Worm (Caenorhabditis elegans) whole organism, mixed stage, embryonic: Measurements from ENCODE around the gene C34F11.2.

Experiments used
- M03D4.4 ChIP-seq: sonication (generic microtip); optimal IDR thresholded peaks from 2 replicates; lab custom pipeline; 2017; ENCODE audit warnings: mild to moderate bottlenecking, missing genetic modification characterization, missing compliant biosample characterization
- bed-3 ChIP-seq: fragments of 200-800 bp; sonication (Bioruptor generic); optimal IDR thresholded peaks from 3 replicates; lab custom pipeline; 2018; ENCODE audit warnings: mild to moderate bottlenecking, missing genetic modification characterization, moderate library complexity, missing compliant biosample characterization
- blmp-1 ChIP-seq: fragments of 150-350 bp; optimal IDR thresholded peaks from 2 replicates; lab custom pipeline; 2014; ENCODE audit warnings: missing biosample characterization, missing genetic modification characterization
- ceh-39 ChIP-seq: fragments of 150-350 bp; optimal IDR thresholded peaks from 2 replicates; lab custom pipeline; 2014; ENCODE audit warnings: missing biosample characterization, missing genetic modification characterization
- ceh-83 ChIP-seq: fragments of 200-800 bp; sonication (Bioruptor generic); optimal IDR thresholded peaks from 2 replicates; lab custom pipeline; 2018; ENCODE audit warnings: mild to moderate bottlenecking, missing genetic modification characterization, missing compliant biosample characterization
- cnd-1 ChIP-seq: fragments of 200-800 bp; sonication (Bioruptor generic); optimal IDR thresholded peaks from 2 replicates; lab custom pipeline; 2018; ENCODE audit warnings: mild to moderate bottlenecking, missing genetic modification characterization, missing compliant biosample characterization
- drap-1 ChIP-seq: fragments of 200-800 bp; sonication (Bioruptor generic); optimal IDR thresholded peaks from 3 replicates; lab custom pipeline; 2018; ENCODE audit warnings: mild to moderate bottlenecking, missing genetic modification characterization, missing compliant biosample characterization
- elt-1 ChIP-seq: sonication (generic microtip); optimal IDR thresholded peaks from 2 replicates; lab custom pipeline; 2017; ENCODE audit warnings: missing genetic modification characterization, mild to moderate bottlenecking, missing compliant biosample characterization, antibody characterized with exemption, moderate library complexity, borderline replicate concordance; ENCODE audit not compliant: insufficient read depth
- elt-3 ChIP-seq: fragments of 150-350 bp; optimal IDR thresholded peaks from 2 replicates; lab custom pipeline; 2014; ENCODE audit warnings: missing biosample characterization, missing genetic modification characterization
- flh-1 ChIP-seq: fragments of 200-800 bp; sonication (Bioruptor generic); optimal IDR thresholded peaks from 2 replicates; lab custom pipeline; 2018; ENCODE audit warnings: mild to moderate bottlenecking, missing genetic modification characterization, moderate library complexity, missing compliant biosample characterization
- ham-2 ChIP-seq: fragments of 200-800 bp; sonication (Bioruptor generic); optimal IDR thresholded peaks from 2 replicates; lab custom pipeline; 2018; ENCODE audit warnings: mild to moderate bottlenecking, missing genetic modification characterization, missing compliant biosample characterization
- hlh-1 ChIP-seq: fragments of 150-350 bp; optimal IDR thresholded peaks from 2 replicates; lab custom pipeline; 2014; ENCODE audit warnings: missing biosample characterization, missing genetic modification reagents, missing genetic modification characterization
- lin-13 ChIP-seq: fragments of 150-350 bp; optimal IDR thresholded peaks from 2 replicates; lab custom pipeline; 2014; ENCODE audit warnings: missing biosample characterization, missing genetic modification characterization
- lin-32 ChIP-seq: fragments of 200-800 bp; sonication (Bioruptor generic); optimal IDR thresholded peaks from 2 replicates; lab custom pipeline; 2018; ENCODE audit warnings: mild to moderate bottlenecking, missing genetic modification characterization, missing compliant biosample characterization
- lsy-2 ChIP-seq: fragments of 150-350 bp; optimal IDR thresholded peaks from 2 replicates; lab custom pipeline; 2014; ENCODE audit warnings: missing biosample characterization, missing genetic modification characterization
- mab-5 ChIP-seq: fragments of 150-350 bp; optimal IDR thresholded peaks from 2 replicates; lab custom pipeline; 2014; ENCODE audit warnings: missing biosample characterization, missing genetic modification characterization
- mep-1 ChIP-seq: fragments of 150-350 bp; optimal IDR thresholded peaks from 2 replicates; lab custom pipeline; 2017; ENCODE audit warnings: missing biosample characterization, missing genetic modification reagents, missing genetic modification characterization, inconsistent platforms
- mls-2 ChIP-seq: sonication (generic microtip); optimal IDR thresholded peaks from 2 replicates; lab custom pipeline; 2016; ENCODE audit warnings: mild to moderate bottlenecking, missing genetic modification characterization, moderate library complexity, missing compliant biosample characterization
- nhr-2 ChIP-seq: fragments of 150-350 bp; optimal IDR thresholded peaks from 2 replicates; lab custom pipeline; 2014; ENCODE audit warnings: missing biosample characterization, missing genetic modification characterization
- nhr-237 ChIP-seq: fragments of 150-350 bp; optimal IDR thresholded peaks from 2 replicates; lab custom pipeline; 2014; ENCODE audit warnings: missing biosample characterization, missing genetic modification characterization
- nhr-28 ChIP-seq: fragments of 150-350 bp; optimal IDR thresholded peaks from 2 replicates; lab custom pipeline; 2014; ENCODE audit warnings: missing biosample characterization, missing genetic modification characterization
- nhr-76 ChIP-seq: sonication (generic microtip); optimal IDR thresholded peaks from 2 replicates; lab custom pipeline; 2017; ENCODE audit warnings: missing biosample characterization, missing genetic modification characterization
- sem-2 ChIP-seq: fragments of 200-800 bp; sonication (Bioruptor generic); optimal IDR thresholded peaks from 2 replicates; lab custom pipeline; 2018; ENCODE audit warnings: mild to moderate bottlenecking, missing genetic modification characterization, missing compliant biosample characterization
- sptf-1 ChIP-seq: sonication (generic microtip); optimal IDR thresholded peaks from 2 replicates; lab custom pipeline; 2017; ENCODE audit warnings: mild to moderate bottlenecking, missing genetic modification characterization, moderate library complexity, missing compliant biosample characterization
- tbx-8 ChIP-seq: fragments of 200-800 bp; sonication (Bioruptor generic); optimal IDR thresholded peaks from 2 replicates; lab custom pipeline; 2018; ENCODE audit warnings: mild to moderate bottlenecking, missing genetic modification characterization, moderate library complexity, missing compliant biosample characterization
- unc-120 ChIP-seq: sonication (generic microtip); optimal IDR thresholded peaks from 2 replicates; lab custom pipeline; 2017; ENCODE audit warnings: missing genetic modification characterization, missing compliant biosample characterization; ENCODE audit not compliant: poor library complexity, severe bottlenecking
- unc-39 ChIP-seq: fragments of 150-350 bp; optimal IDR thresholded peaks from 2 replicates; lab custom pipeline; 2014; ENCODE audit warnings: missing biosample characterization, missing genetic modification characterization
- unc-62 ChIP-seq: fragments of 150-350 bp; optimal IDR thresholded peaks from 2 replicates; lab custom pipeline; 2014; ENCODE audit warnings: missing biosample characterization, missing genetic modification reagents, missing genetic modification characterization
- zip-8 ChIP-seq: fragments of 150-350 bp; optimal IDR thresholded peaks from 2 replicates; lab custom pipeline; 2014; ENCODE audit warnings: missing biosample characterization, missing genetic modification characterization
- ztf-11 ChIP-seq: fragments of 150-350 bp; optimal IDR thresholded peaks from 2 replicates; lab custom pipeline; 2014; ENCODE audit warnings: missing biosample characterization, missing genetic modification characterization

The C34F11.2 gene

ce11 chrII:5172451-5172850 is 39.6 kb upstream of the C34F11.2 start, which contains the start of gene C27D6.1:
TSS of gene C27D6.1 (plus strand) at chrII:5172751.
- no peak for TF ChIP-seq ztf-11 (tag; lab: Kevin White, UChicago)
- no peak for TF ChIP-seq unc-62 (GFP tag; lab: Kevin White, UChicago)
- TF ChIP-seq mls-2, result no peak
- TF ChIP-seq elt-1 (tag; lab: Kevin White, UChicago), result no peak
- TF ChIP-seq ceh-83, result no peak
- no peak for TF ChIP-seq drap-1 (GFP tag; lab: Kevin White, UChicago)
- no peak for TF ChIP-seq nhr-28 (tag; lab: Kevin White, UChicago)
- TF ChIP-seq zip-8 (tag; lab: Kevin White, UChicago), result no peak
- TF ChIP-seq lin-13 (tag; lab: Kevin White, UChicago), result no peak
- TF ChIP-seq ham-2 (GFP tag; lab: Kevin White, UChicago), result no peak
- TF ChIP-seq flh-1 (GFP tag; lab: Kevin White, UChicago), result no peak
- TF ChIP-seq tbx-8 (GFP tag; lab: Kevin White, UChicago), result no peak
- no peak for TF ChIP-seq bed-3 (GFP tag; lab: Kevin White, UChicago)
- TF ChIP-seq nhr-237, result no peak
- TF ChIP-seq elt-3 (tag; lab: Kevin White, UChicago), result no peak
- no peak for TF ChIP-seq sem-2 (GFP tag; lab: Kevin White, UChicago)
- no peak for TF ChIP-seq nhr-2 (tag; lab: Kevin White, UChicago)

- TF ChIP-seq blmp-1 (tag; lab: Kevin White, UChicago) (no peak), sptf-1 (tag; lab: Kevin White, UChicago) (no peak), lsy-2 (tag; lab: Kevin White, UChicago) (no peak), nhr-2 (tag; lab: Kevin White, UChicago) (no peak), sem-2 (GFP tag; lab: Kevin White, UChicago) (no peak), ham-2 (GFP tag; lab: Kevin White, UChicago) (no peak)
- TF ChIP-seq, all 35 proteins: peak for 0
These were observed 37.7 kb upstream of the C34F11.2 start, which contains the start of gene C27D6.3 for ce11 chrII:5174370-5174769. TSS of gene C27D6.3 (minus strand) at chrII:5174470.

- no peak for TF ChIP-seq unc-62 (GFP tag; lab: Kevin White, UChicago)
- no peak for TF ChIP-seq lin-32
- TF ChIP-seq sptf-1 (tag; lab: Kevin White, UChicago), result no peak
- no peak for TF ChIP-seq blmp-1 (tag; lab: Kevin White, UChicago)
- TF ChIP-seq drap-1 (GFP tag; lab: Kevin White, UChicago), result no peak
- TF ChIP-seq mep-1 (tag; lab: Kevin White, UChicago), result no peak
- no peak for TF ChIP-seq unc-120
- no peak for TF ChIP-seq ceh-39 (tag; lab: Kevin White, UChicago)
- no peak for TF ChIP-seq mab-5 (tag; lab: Kevin White, UChicago)
These were observed 35.1 kb upstream of the C34F11.2 start for ce11 chrII:5176934-5177333.

- TF ChIP-seq tbx-8 (GFP tag; lab: Kevin White, UChicago), result no peak
- TF ChIP-seq blmp-1 (tag; lab: Kevin White, UChicago), result no peak
- no peak for TF ChIP-seq unc-39 (tag; lab: Kevin White, UChicago)
- no peak for TF ChIP-seq elt-1 (tag; lab: Kevin White, UChicago)
- TF ChIP-seq flh-1 (GFP tag; lab: Kevin White, UChicago), result no peak
- TF ChIP-seq ham-2 (GFP tag; lab: Kevin White, UChicago), result no peak
- no peak for TF ChIP-seq mls-2
- TF ChIP-seq M03D4.4 (tag; lab: Kevin White, UChicago), result no peak
- no peak for TF ChIP-seq lsy-2 (tag; lab: Kevin White, UChicago)
- no peak for TF ChIP-seq mep-1 (tag; lab: Kevin White, UChicago)
- no peak for TF ChIP-seq elt-3 (tag; lab: Kevin White, UChicago)
- TF ChIP-seq lin-32, result no peak
- TF ChIP-seq ceh-39 (tag; lab: Kevin White, UChicago), result no peak
- no peak for TF ChIP-seq drap-1 (GFP tag; lab: Kevin White, UChicago)
- TF ChIP-seq nhr-2 (tag; lab: Kevin White, UChicago), result no peak
- no peak for TF ChIP-seq bed-3 (GFP tag; lab: Kevin White, UChicago)
- TF ChIP-seq nhr-76 (tag; lab: Kevin White, UChicago), result no peak
- TF ChIP-seq cnd-1, result no peak
These were observed 34.2 kb upstream of the C34F11.2 start, which contains the start of gene C27D6.12 for ce11 chrII:5177902-5178301. TSS of gene C27D6.12 (minus strand) at chrII:5178002.

ce11 chrII:5178609-5179008 is 33.5 kb upstream of the C34F11.2 start:
- TF ChIP-seq sem-2 (GFP tag; lab: Kevin White, UChicago) (no peak), hlh-1 (tag; lab: Kevin White, UChicago) (no peak), sptf-1 (tag; lab: Kevin White, UChicago) (no peak)
